Worm (Caenorhabditis elegans): ENCODE results near the gene gid-2.

DNA sequence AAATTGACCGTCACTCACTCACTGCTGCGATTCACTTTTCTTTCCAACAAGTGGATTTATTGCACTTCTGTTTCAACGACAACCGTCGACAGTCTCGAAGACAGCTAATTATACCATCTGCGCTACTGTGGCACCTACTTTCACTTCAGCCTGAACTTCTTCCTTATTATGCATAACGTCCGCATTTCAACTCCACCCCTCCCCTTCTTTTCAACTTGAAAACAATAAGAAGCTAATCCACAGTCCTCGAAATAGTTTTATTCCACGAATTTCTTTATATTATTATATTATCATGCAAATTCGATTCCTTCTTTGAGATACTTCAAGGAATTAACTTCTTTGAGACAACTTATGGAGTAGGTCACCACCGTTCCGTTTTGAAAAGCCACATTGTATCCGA lies 32.5 kb upstream of the gid-2 start, which contains the start of gene R04B3.1:
- no peak for TF ChIP-seq nhr-77 (tag; optimal IDR thresholded peaks at IDR 0.05)
- TF ChIP-seq F13H6.1 (tag; optimal IDR thresholded peaks at IDR 0.05) = no peak
- TF ChIP-seq nhr-129 (tag; optimal IDR thresholded peaks at IDR 0.05) = no peak
- no peak for TF ChIP-seq ceh-82 (tag; optimal IDR thresholded peaks at IDR 0.05)
- TF ChIP-seq elt-3 (tag; optimal IDR thresholded peaks at IDR 0.05) = no peak
- TF ChIP-seq nhr-11 (tag; optimal IDR thresholded peaks at IDR 0.05) = no peak
- TF ChIP-seq ztf-4 (tag; optimal IDR thresholded peaks at IDR 0.05) = no peak
- no peak for TF ChIP-seq nhr-6 (tag; optimal IDR thresholded peaks at IDR 0.05)
- TF ChIP-seq snpc-4 (tag; optimal IDR thresholded peaks at IDR 0.05) = no peak
- no peak for TF ChIP-seq elt-1 (tag; optimal IDR thresholded peaks at IDR 0.05)
- no peak for TF ChIP-seq nhr-23 (tag; optimal IDR thresholded peaks at IDR 0.05)
- no peak for TF ChIP-seq lin-11 (tag; optimal IDR thresholded peaks at IDR 0.05)
- no peak for TF ChIP-seq egl-27 (tag; optimal IDR thresholded peaks at IDR 0.05)
- no peak for TF ChIP-seq unc-62 (GFP tag; optimal IDR thresholded peaks at IDR 0.05)
